Fruit fly (Drosophila melanogaster) whole organism, embryonic: ENCODE data around the gene CG3556.
A peak's percentile ranks its signal among the peaks of the same experiment; 100 is the strongest.

Source experiments
- Abd-B ChIP-seq: fragments of 200-800 bp; sonication (Bioruptor generic); optimal IDR thresholded peaks from 2 replicates; lab custom pipeline; 2018; ENCODE audit warnings: missing biosample characterization, mild to moderate bottlenecking, missing genetic modification characterization, moderate library complexity
- Blimp-1 ChIP-seq: fragments of 200-800 bp; sonication (Bioruptor generic); optimal IDR thresholded peaks from 3 replicates; lab custom pipeline; 2018; ENCODE audit warnings: missing biosample characterization, missing genetic modification characterization, mild to moderate bottlenecking, moderate library complexity, missing genetic modification reagents
- CG10462 ChIP-seq: fragments of 200-800 bp; sonication (Bioruptor generic); optimal IDR thresholded peaks from 2 replicates; lab custom pipeline; 2016; ENCODE audit warnings: missing biosample characterization, missing genetic modification characterization
- CG10959 ChIP-seq: fragments of 200-800 bp; sonication (Bioruptor generic); IDR thresholded peaks from 2 replicates; pipeline ENCODE4 v1.3.6; 2022; ENCODE audit warnings: missing biosample characterization, missing genetic modification characterization
- CG12104 ChIP-seq: fragments of 200-800 bp; sonication (Bioruptor generic); optimal IDR thresholded peaks from 3 replicates; lab custom pipeline; 2016; ENCODE audit warnings: missing biosample characterization, missing genetic modification characterization
- CG13424 ChIP-seq: fragments of 200-800 bp; sonication (Bioruptor generic); optimal IDR thresholded peaks from 2 replicates; lab custom pipeline; 2019; ENCODE audit warnings: missing biosample characterization, mild to moderate bottlenecking, missing genetic modification characterization, moderate library complexity
- CG14050 ChIP-seq: fragments of 200-800 bp; sonication (Bioruptor generic); IDR thresholded peaks from 3 replicates; pipeline ENCODE4 v1.3.6; 2022; ENCODE audit warnings: missing biosample characterization, missing genetic modification characterization
- CG1529 ChIP-seq: fragments of 200-800 bp; sonication (Bioruptor generic); optimal IDR thresholded peaks from 3 replicates; lab custom pipeline; 2018; ENCODE audit warnings: missing biosample characterization, missing genetic modification characterization
- CG15514 ChIP-seq: fragments of 200-800 bp; sonication (Bioruptor generic); optimal IDR thresholded peaks from 3 replicates; lab custom pipeline; 2017; ENCODE audit warnings: missing biosample characterization, missing genetic modification characterization, mild to moderate bottlenecking, moderate library complexity, missing genetic modification reagents
- CG15601 ChIP-seq: fragments of 200-800 bp; sonication (Bioruptor generic); optimal IDR thresholded peaks from 3 replicates; lab custom pipeline; 2019; ENCODE audit warnings: missing biosample characterization, mild to moderate bottlenecking, missing genetic modification characterization, moderate library complexity
- CG1602 ChIP-seq: fragments of 200-800 bp; sonication (Bioruptor generic); optimal IDR thresholded peaks from 3 replicates; lab custom pipeline; 2016; ENCODE audit warnings: missing biosample characterization, missing genetic modification characterization
- CG2712 ChIP-seq: fragments of 200-800 bp; optimal IDR thresholded peaks from 3 replicates; lab custom pipeline; 2019; ENCODE audit warnings: missing biosample characterization, mild to moderate bottlenecking, missing genetic modification characterization, moderate library complexity
- CG3065 ChIP-seq: fragments of 200-800 bp; sonication (Bioruptor generic); optimal IDR thresholded peaks from 2 replicates; lab custom pipeline; 2016; ENCODE audit warnings: missing biosample characterization, missing genetic modification characterization
- CG31224 ChIP-seq: fragments of 200-800 bp; sonication (Bioruptor generic); IDR thresholded peaks from 2 replicates; pipeline ENCODE4 v1.3.6; 2022; ENCODE audit warnings: missing biosample characterization, missing genetic modification characterization
- CG32772 ChIP-seq: fragments of 200-800 bp; sonication (Bioruptor generic); IDR thresholded peaks from 2 replicates; pipeline ENCODE4 v1.3.6; 2022; ENCODE audit warnings: missing biosample characterization, missing genetic modification characterization
- CG34422 ChIP-seq: fragments of 200-800 bp; sonication (Bioruptor generic); IDR thresholded peaks from 3 replicates; pipeline ENCODE4 v1.3.6; 2022; ENCODE audit warnings: missing biosample characterization, missing genetic modification characterization
- CG7928 ChIP-seq: fragments of 200-800 bp; sonication (Bioruptor generic); optimal IDR thresholded peaks from 2 replicates; lab custom pipeline; 2017; ENCODE audit warnings: missing biosample characterization, mild to moderate bottlenecking, missing genetic modification characterization
- CHES-1-like ChIP-seq: fragments of 200-800 bp; sonication (Bioruptor generic); optimal IDR thresholded peaks from 2 replicates; lab custom pipeline; 2016; ENCODE audit warnings: missing biosample characterization, missing genetic modification characterization
- CTCF ChIP-seq: fragments of 200-800 bp; sonication (Bioruptor generic); optimal IDR thresholded peaks from 2 replicates; lab custom pipeline; 2017; ENCODE audit warnings: missing biosample characterization, mild to moderate bottlenecking, missing genetic modification characterization, moderate library complexity
- D ChIP-seq, 2 experiments: fragments of 200-800 bp in 1 of 2; fragments of >200 bp in 1 of 2; sonication (Bioruptor generic) in 1 of 2; optimal IDR thresholded peaks; 2 replicates in 1 of 2; 3 replicates in 1 of 2; lab custom pipeline; 2017; ENCODE audit warnings: mild to moderate bottlenecking in 1 of 2, missing biosample characterization in 1 of 2, missing genetic modification characterization in 1 of 2, missing genetic modification reagents in 1 of 2
- ERR ChIP-seq: fragments of 200-800 bp; sonication (Bioruptor generic); optimal IDR thresholded peaks from 2 replicates; lab custom pipeline; 2016; ENCODE audit warnings: missing biosample characterization, missing genetic modification characterization
- Ets97D ChIP-seq: fragments of 200-800 bp; sonication (Bioruptor generic); optimal IDR thresholded peaks from 3 replicates; lab custom pipeline; 2016; ENCODE audit warnings: missing biosample characterization, missing genetic modification characterization
- GATAe ChIP-seq: fragments of 200-800 bp; sonication (Bioruptor generic); conservative IDR thresholded peaks from 2 replicates; pipeline ENCODE4 v1.3.6; 2022; ENCODE audit warnings: missing biosample characterization, missing genetic modification characterization
- Gsc ChIP-seq: fragments of 200-800 bp; sonication (Bioruptor generic); IDR thresholded peaks from 2 replicates; pipeline ENCODE4 v1.3.6; 2022; ENCODE audit warnings: missing biosample characterization, missing genetic modification characterization
- Hmx ChIP-seq: fragments of 200-800 bp; sonication (Bioruptor generic); optimal IDR thresholded peaks from 2 replicates; lab custom pipeline; 2016; ENCODE audit warnings: missing biosample characterization, missing genetic modification characterization
- Pdp1 ChIP-seq, 2 experiments: fragments of 200-800 bp; sonication (Bioruptor generic); optimal IDR thresholded peaks; 3 replicates each; lab custom pipeline; 2016; ENCODE audit warnings: missing biosample characterization in 2 of 2, missing genetic modification characterization in 2 of 2, mild to moderate bottlenecking in 1 of 2, moderate library complexity in 1 of 2
- Ptx1 ChIP-seq: fragments of 200-800 bp; sonication (Bioruptor generic); IDR thresholded peaks from 2 replicates; pipeline ENCODE4 v1.3.6; 2022; ENCODE audit warnings: missing biosample characterization, missing genetic modification characterization
- Scr ChIP-seq: fragments of 200-800 bp; sonication (Bioruptor generic); IDR thresholded peaks from 2 replicates; pipeline ENCODE4 v1.3.6; 2022; ENCODE audit warnings: missing biosample characterization, missing genetic modification characterization; ENCODE audit not compliant: partially characterized antibody
- Side ChIP-seq: fragments of 200-800 bp; sonication (Bioruptor generic); optimal IDR thresholded peaks from 2 replicates; lab custom pipeline; 2016; ENCODE audit warnings: missing biosample characterization, missing genetic modification characterization
- Sox102F ChIP-seq: fragments of 200-800 bp; sonication (Bioruptor generic); optimal IDR thresholded peaks from 2 replicates; lab custom pipeline; 2018; ENCODE audit warnings: missing biosample characterization, mild to moderate bottlenecking, missing genetic modification characterization, moderate library complexity
- Sry-δ ChIP-seq: fragments of 200-800 bp; sonication (Bioruptor generic); optimal IDR thresholded peaks from 2 replicates; lab custom pipeline; 2016; ENCODE audit warnings: missing biosample characterization, missing genetic modification characterization
- Ssrp ChIP-seq: fragments of 200-800 bp; sonication (Bioruptor generic); optimal IDR thresholded peaks from 2 replicates; lab custom pipeline; 2018; ENCODE audit warnings: missing biosample characterization, mild to moderate bottlenecking, missing genetic modification characterization, moderate library complexity
- abd-A ChIP-seq: fragments of 200-800 bp; sonication (Bioruptor generic); optimal IDR thresholded peaks from 3 replicates; lab custom pipeline; 2019; ENCODE audit warnings: missing biosample characterization, mild to moderate bottlenecking, missing genetic modification characterization, moderate library complexity
- cas ChIP-seq: fragments of 200-800 bp; sonication (Bioruptor generic); IDR thresholded peaks from 2 replicates; pipeline ENCODE4 v1.3.6; 2022; ENCODE audit warnings: missing biosample characterization, missing genetic modification characterization
- croc ChIP-seq: fragments of 200-800 bp; sonication (Bioruptor generic); conservative IDR thresholded peaks from 3 replicates; pipeline ENCODE4 v1.3.6; 2022; ENCODE audit warnings: missing biosample characterization, missing genetic modification characterization
- crol ChIP-seq: fragments of 200-800 bp; sonication (Bioruptor generic); IDR thresholded peaks from 2 replicates; pipeline ENCODE4 v1.3.6; 2022; ENCODE audit warnings: missing biosample characterization, missing genetic modification characterization
- esg ChIP-seq: fragments of 200-800 bp; sonication (Bioruptor generic); conservative IDR thresholded peaks from 2 replicates; pipeline ENCODE4 v1.3.6; 2022; ENCODE audit warnings: missing biosample characterization, missing genetic modification characterization
- gcm2 ChIP-seq: fragments of 200-800 bp; sonication (Bioruptor generic); optimal IDR thresholded peaks from 2 replicates; lab custom pipeline; 2016; ENCODE audit warnings: missing biosample characterization, missing genetic modification characterization
- gt ChIP-seq: fragments of 200-800 bp; sonication (Bioruptor generic); IDR thresholded peaks from 2 replicates; pipeline ENCODE4 v1.3.6; 2022; ENCODE audit warnings: missing biosample characterization, missing genetic modification characterization
- knrl ChIP-seq: fragments of 200-800 bp; sonication (Bioruptor generic); IDR thresholded peaks from 3 replicates; pipeline ENCODE4 v1.3.6; 2022; ENCODE audit warnings: missing biosample characterization, missing genetic modification characterization; ENCODE audit not compliant: partially characterized antibody
- lbe ChIP-seq: fragments of 200-800 bp; sonication (Bioruptor generic); optimal IDR thresholded peaks from 2 replicates; lab custom pipeline; 2016; ENCODE audit warnings: missing biosample characterization, mild to moderate bottlenecking, missing genetic modification characterization
- lmd ChIP-seq: fragments of 200-800 bp; sonication (Bioruptor generic); IDR thresholded peaks from 2 replicates; pipeline ENCODE4 v1.3.6; 2022; ENCODE audit warnings: missing biosample characterization, missing genetic modification characterization
- phol ChIP-seq: fragments of 200-800 bp; sonication (Bioruptor generic); optimal IDR thresholded peaks from 3 replicates; lab custom pipeline; 2018; ENCODE audit warnings: missing biosample characterization, mild to moderate bottlenecking, missing genetic modification characterization, moderate library complexity
- repo ChIP-seq: fragments of 200-800 bp; sonication (Bioruptor generic); optimal IDR thresholded peaks from 2 replicates; lab custom pipeline; 2016; ENCODE audit warnings: missing biosample characterization, missing genetic modification characterization
- rib ChIP-seq: fragments of 200-800 bp; sonication (Bioruptor generic); IDR thresholded peaks from 2 replicates; pipeline ENCODE4 v1.3.6; 2022; ENCODE audit warnings: missing biosample characterization, missing genetic modification characterization
- schlank ChIP-seq: fragments of 200-800 bp; sonication (Bioruptor generic); optimal IDR thresholded peaks from 2 replicates; lab custom pipeline; 2018; ENCODE audit warnings: missing biosample characterization, mild to moderate bottlenecking, missing genetic modification characterization
- slp2 ChIP-seq: fragments of 200-800 bp; sonication (Bioruptor generic); optimal IDR thresholded peaks from 2 replicates; lab custom pipeline; 2016; ENCODE audit warnings: missing biosample characterization, missing genetic modification characterization
- tna ChIP-seq: fragments of 200-800 bp; sonication (Bioruptor generic); IDR thresholded peaks from 2 replicates; pipeline ENCODE4 v1.3.6; 2022; ENCODE audit warnings: missing biosample characterization, missing genetic modification characterization; ENCODE audit not compliant: partially characterized antibody
- ttk ChIP-seq: fragments of 200-800 bp; sonication (Bioruptor generic); IDR thresholded peaks from 2 replicates; pipeline ENCODE4 v2.1.2; 2022; ENCODE audit warnings: missing biosample characterization, missing genetic modification characterization
- wdn ChIP-seq: fragments of 200-800 bp; sonication (Bioruptor generic); IDR thresholded peaks from 2 replicates; pipeline ENCODE4 v1.3.6; 2022; ENCODE audit warnings: missing biosample characterization, missing genetic modification characterization
- zen ChIP-seq: fragments of 200-800 bp; sonication (Bioruptor generic); optimal IDR thresholded peaks from 3 replicates; lab custom pipeline; 2018; ENCODE audit warnings: missing biosample characterization, mild to moderate bottlenecking, missing genetic modification characterization, moderate library complexity

Gene CG3556

DNA sequence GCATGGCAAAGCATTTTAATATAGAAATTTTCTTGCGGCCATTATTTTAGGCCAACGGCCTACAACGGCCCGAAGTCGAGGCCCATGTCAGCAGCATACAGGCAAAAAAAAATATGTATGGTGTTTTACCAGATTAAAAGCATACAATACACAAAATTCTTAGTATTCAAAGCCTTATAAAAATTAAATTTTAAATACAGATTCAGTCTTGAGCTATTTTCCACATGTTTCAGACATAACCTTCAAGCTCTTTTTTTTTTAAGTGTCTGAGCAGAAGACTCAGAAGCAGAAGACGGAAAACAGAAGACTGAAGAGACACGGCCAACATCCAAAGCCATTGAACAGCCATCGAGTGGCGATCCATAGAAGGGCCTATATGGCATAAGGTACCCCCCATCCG is 51.7 kb downstream of the CG3556 start (continued):
- TF ChIP-seq abd-A (tag; lab: Kevin White, UChicago) (no peak), repo (GFP tag; lab: Kevin White, UChicago) (no peak), gt (GFP tag; lab: Robert Waterston, UW) (no peak), phol (tag; lab: Kevin White, UChicago) (peak; percentile 59), CG34422 (GFP tag; lab: Robert Waterston, UW) (peak; percentile 34; the same call in 1 of the 3 replicates), ERR (GFP tag; lab: Kevin White, UChicago) (no peak), D (optimal IDR thresholded peaks at IDR 0.05; lab: Kevin White, UChicago) (no peak), D (GFP tag; optimal IDR thresholded peaks at IDR 0.05; lab: Kevin White, UChicago) (peak; percentile 55), CG10462 (no peak), CG1529 (GFP tag; lab: Kevin White, UChicago) (peak; percentile 36), Ets97D (GFP tag; lab: Kevin White, UChicago) (no peak), Scr (GFP tag; lab: Robert Waterston, UW) (no peak), CG3065 (no peak), CG12104 (no peak), CG15514 (GFP tag; lab: Kevin White, UChicago) (no peak), cas (GFP tag; lab: Robert Waterston, UW) (no peak), slp2 (GFP tag; lab: Kevin White, UChicago) (peak; percentile 27), tna (GFP tag; lab: Robert Waterston, UW) (no peak), esg (GFP tag; lab: Robert Waterston, UW) (no peak), CG1602 (GFP tag; lab: Kevin White, UChicago) (peak; percentile 8), CHES-1-like (GFP tag; lab: Kevin White, UChicago) (no peak), Side (GFP tag; lab: Kevin White, UChicago) (no peak), CG32772 (GFP tag; lab: Robert Waterston, UW) (peak; percentile 23; the same call in 1 of the 2 replicates), CG14050 (GFP tag; lab: Robert Waterston, UW) (no peak), rib (no peak), Ssrp (tag; lab: Kevin White, UChicago) (peak; percentile 63), zen (tag; lab: Kevin White, UChicago) (no peak), croc (GFP tag; lab: Robert Waterston, UW) (peak; percentile 34; the same call in 1 of the 3 replicates), schlank (tag; lab: Kevin White, UChicago) (no peak), CG31224 (no peak), CG7928 (GFP tag; lab: Kevin White, UChicago) (no peak), Blimp-1 (GFP tag; lab: Kevin White, UChicago) (peak; percentile 67), wdn (GFP tag; lab: Robert Waterston, UW) (no peak), lbe (GFP tag; lab: Kevin White, UChicago) (no peak), Pdp1 (GFP tag; optimal IDR thresholded peaks at IDR 0.05; lab: Kevin White, UChicago) (peak; percentile 10 to 21), GATAe (GFP tag; lab: Robert Waterston, UW) (no peak), ttk (GFP tag; lab: Robert Waterston, UW) (peak; percentile 32; the same call in 1 of the 2 replicates), crol (GFP tag; lab: Robert Waterston, UW) (no peak), Abd-B (peak; percentile 17), lmd (GFP tag; lab: Robert Waterston, UW) (peak; percentile 37; the same call in 1 of the 2 replicates), CG10959 (GFP tag; lab: Robert Waterston, UW) (peak; percentile 48; the same call in 1 of the 2 replicates), Sox102F (peak; percentile 45), knrl (GFP tag; lab: Robert Waterston, UW) (no peak), CTCF (GFP tag; lab: Kevin White, UChicago) (no peak), gcm2 (GFP tag; lab: Kevin White, UChicago) (no peak), Ptx1 (GFP tag; lab: Robert Waterston, UW) (peak; percentile 50; the same call in 1 of the 2 replicates), Sry-δ (no peak), CG15601 (tag; lab: Kevin White, UChicago) (peak; percentile 59), CG13424 (tag; lab: Kevin White, UChicago) (peak; percentile 50), Hmx (GFP tag; lab: Kevin White, UChicago) (no peak), Gsc (no peak), CG2712 (peak; percentile 63)
